Worm (Caenorhabditis elegans): ENCODE data around the gene C16D9.3.

The C16D9.3 gene

ce11 chrV:8243201-8243600 lies 3.4 kb upstream of the C16D9.3 start (continued):
- TF ChIP-seq F26F4.8 (GFP tag; conservative IDR thresholded peaks at IDR 0.05) (no peak), dmd-9 (GFP tag; IDR thresholded peaks at IDR 0.05) (no peak), dmd-8 (GFP tag; IDR thresholded peaks at IDR 0.05) (no peak), zfp-2 (tag; optimal IDR thresholded peaks at IDR 0.05) (no peak), unc-130 (GFP tag; optimal IDR thresholded peaks at IDR 0.05) (no peak), ceh-20 (GFP tag; IDR thresholded peaks at IDR 0.05) (no peak), ZK546.5 (tag; optimal IDR thresholded peaks at IDR 0.05) (no peak), madf-5 (GFP tag; IDR thresholded peaks at IDR 0.05) (no peak), aha-1 (tag) (peak; percentile 29), ceh-82 (tag; optimal IDR thresholded peaks at IDR 0.05) (no peak), daf-19 (GFP tag; conservative IDR thresholded peaks at IDR 0.05) (no peak), D1046.2 (GFP tag; IDR thresholded peaks at IDR 0.05) (no peak), F37D6.2 (tag; optimal IDR thresholded peaks at IDR 0.05) (no peak), pqm-1 (tag; optimal IDR thresholded peaks at IDR 0.05) (peak; percentile 50), lim-7 (GFP tag; IDR thresholded peaks at IDR 0.05) (no peak), ceh-28 (tag; optimal IDR thresholded peaks at IDR 0.05) (no peak), mep-1 (tag; optimal IDR thresholded peaks at IDR 0.05) (no peak)

ce11 chrV:8242798-8243197 lies 3.0 kb upstream of the C16D9.3 start, which contains the start of gene C16D9.4:
Gene C16D9.4, minus strand, starts transcription at chrV:8242898.
- TF ChIP-seq saeg-2 (GFP tag; IDR thresholded peaks at IDR 0.05), result no peak
- TF ChIP-seq php-3 (GFP tag; IDR thresholded peaks at IDR 0.05), result peak; percentile 33; the same call in 1 of the 2 replicates

ce11 chrV:8238290-8238689 lies 1.5 kb downstream of the C16D9.3 start, which contains the start of gene rol-3:
Gene rol-3, minus strand, starts transcription at chrV:8238409.
- TF ChIP-seq ctbp-1 (GFP tag; IDR thresholded peaks at IDR 0.05) (no peak), aly-2 (tag; optimal IDR thresholded peaks at IDR 0.05) (no peak), nhr-28 (tag; optimal IDR thresholded peaks at IDR 0.05) (peak; percentile 54), rbr-2 (tag; optimal IDR thresholded peaks at IDR 0.05) (no peak), php-3 (GFP tag; IDR thresholded peaks at IDR 0.05) (no peak), zip-2 (tag; optimal IDR thresholded peaks at IDR 0.05) (no peak), nhr-237 (tag; optimal IDR thresholded peaks at IDR 0.05) (no peak), daf-12 (tag; optimal IDR thresholded peaks at IDR 0.05) (no peak), hlh-11 (tag; optimal IDR thresholded peaks at IDR 0.05) (peak; percentile 42), ceh-62 (tag; optimal IDR thresholded peaks at IDR 0.05) (no peak)

- TF ChIP-seq nhr-41 (GFP tag; IDR thresholded peaks at IDR 0.05) (0 out of 2 replicates have a peak, but pooled peaks have one; percentile 32), nhr-102 (tag; optimal IDR thresholded peaks at IDR 0.05) (peak; percentile 35), sdz-12 (GFP tag; optimal IDR thresholded peaks at IDR 0.05) (peak; percentile 2), php-3 (GFP tag; IDR thresholded peaks at IDR 0.05) (no peak), ceh-28 (tag; optimal IDR thresholded peaks at IDR 0.05) (no peak), ama-1 (optimal IDR thresholded peaks at IDR 0.05) (no peak), hmg-1.1 (GFP tag; IDR thresholded peaks at IDR 0.05) (peak; percentile 55), dmd-6 (GFP tag; IDR thresholded peaks at IDR 0.05) (peak; percentile 49; the same call in 1 of the 2 replicates), nhr-111 (GFP tag; optimal IDR thresholded peaks at IDR 0.05) (peak; percentile 49), vab-7 (GFP tag; IDR thresholded peaks at IDR 0.05) (peak; percentile 41; the same call in 1 of the 2 replicates), lim-7 (GFP tag; IDR thresholded peaks at IDR 0.05) (peak; percentile 70), madf-9 (GFP tag; conservative IDR thresholded peaks at IDR 0.05) (0 out of 2 replicates have a peak, but pooled peaks have one; percentile 24), hlh-11 (tag; optimal IDR thresholded peaks at IDR 0.05) (peak; percentile 54), cey-2 (tag; optimal IDR thresholded peaks at IDR 0.05; ENCODE audit: borderline replicate concordance, insufficient read depth) (no peak), Y105C5A.15 (GFP tag; IDR thresholded peaks at IDR 0.05) (no peak), pha-4 (GFP tag; IDR thresholded peaks at IDR 0.05) (no peak), pha-4 (tag; optimal IDR thresholded peaks at IDR 0.05) (no peak), snpc-4 (tag; optimal IDR thresholded peaks at IDR 0.05) (peak; percentile 61), nhr-28 (tag; optimal IDR thresholded peaks at IDR 0.05) (peak; percentile 13), snpc-1.2 (GFP tag; IDR thresholded peaks at IDR 0.05) (peak; percentile 65), dmd-8 (GFP tag; IDR thresholded peaks at IDR 0.05) (0 out of 2 replicates have a peak, but pooled peaks have one; percentile 32), nhr-237 (tag; optimal IDR thresholded peaks at IDR 0.05) (no peak), mdl-1 (tag; optimal IDR thresholded peaks at IDR 0.05) (no peak), gei-8 (GFP tag; optimal IDR thresholded peaks at IDR 0.05) (peak; percentile 18), ces-1 (GFP tag; optimal IDR thresholded peaks at IDR 0.05) (no peak), hlh-30 (tag; optimal IDR thresholded peaks at IDR 0.05; ENCODE audit: insufficient read depth) (peak; percentile 9)
These were observed 4.5 kb downstream of the C16D9.3 start for ce11 chrV:8235331-8235730.

All from whole organism, L4 larva.